Worm (Caenorhabditis elegans): Measurements from ENCODE around the gene F17A2.16.

F17A2.16 gene

DNA sequence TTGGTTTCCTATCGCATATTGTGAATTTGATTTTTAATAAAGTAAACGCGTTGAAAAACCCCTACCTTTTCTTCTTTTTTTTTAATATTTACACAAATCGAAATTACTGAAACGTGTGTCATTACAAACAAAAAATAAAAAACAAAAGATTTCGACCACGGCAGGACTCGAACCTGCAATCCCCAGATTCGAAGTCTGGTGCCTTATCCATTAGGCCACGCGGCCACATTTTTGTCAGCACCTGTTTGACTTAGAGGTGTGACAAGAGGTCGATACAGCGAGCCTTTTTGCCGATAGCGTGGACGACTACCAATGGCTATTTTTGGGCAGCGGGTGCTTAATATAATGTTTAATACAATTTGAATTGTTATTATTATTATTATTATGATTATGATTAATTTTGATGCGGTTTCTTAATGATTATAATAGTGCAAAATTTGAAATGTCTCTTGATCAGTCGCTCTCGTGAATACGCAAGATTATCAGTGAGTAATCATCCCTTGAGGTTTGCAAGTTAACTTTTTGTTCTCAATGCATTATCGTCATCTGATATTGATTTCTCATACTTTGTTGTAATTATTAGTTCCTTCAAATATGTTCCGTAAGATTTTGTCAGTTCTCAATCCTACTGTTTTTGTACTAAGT is 29.7 kb downstream of the F17A2.16 start, which contains the start of gene srd-44 (continued):
- peak; percentile 72; the same call in 1 of the 2 replicates for TF ChIP-seq ceh-40 (GFP tag; IDR thresholded peaks at IDR 0.05)
- TF ChIP-seq him-1 (tag; optimal IDR thresholded peaks at IDR 0.05): peak; percentile 72
- TF ChIP-seq lin-26 (GFP tag; IDR thresholded peaks at IDR 0.05): peak; percentile 86
- peak; percentile 95 for TF ChIP-seq tbp1 (GFP tag; optimal IDR thresholded peaks at IDR 0.05)
- TF ChIP-seq B0261.1 (tag; optimal IDR thresholded peaks at IDR 0.05): peak; percentile 93
- TF ChIP-seq ztf-25 (GFP tag; IDR thresholded peaks at IDR 0.05): 0 out of 2 replicates have a peak, but pooled peaks have one; percentile 76
- peak; percentile 40 for TF ChIP-seq snpc-3.4 (tag; optimal IDR thresholded peaks at IDR 0.05)

DNA sequence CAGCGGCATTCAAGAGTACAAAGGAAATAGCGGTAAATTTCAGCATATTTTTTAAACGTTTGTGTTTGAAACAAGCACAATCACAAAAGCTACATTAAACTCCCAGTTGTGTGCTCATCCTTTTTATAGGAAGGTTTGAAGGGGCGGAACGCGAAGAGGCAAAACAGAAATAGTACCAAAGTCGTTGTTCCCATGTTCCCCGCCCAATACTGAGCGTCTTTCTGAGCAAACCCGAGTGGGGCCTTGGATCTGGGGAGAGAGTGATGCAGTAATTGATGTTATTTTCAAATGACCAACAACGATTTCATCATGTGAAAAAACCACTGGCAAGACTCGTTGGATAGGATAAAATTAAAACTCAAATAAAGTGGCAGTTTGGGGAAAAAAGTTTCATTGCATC is 33.1 kb downstream of the F17A2.16 start, which contains the start of gene zig-2:
TSS of gene zig-2 (minus strand) at position 101 of the 400 bp plus-strand sequence.
- TF ChIP-seq snpc-1.1 (tag; optimal IDR thresholded peaks at IDR 0.05; ENCODE audit: insufficient read depth) (no peak), gei-17 (GFP tag; optimal IDR thresholded peaks at IDR 0.05) (no peak), F52B5.7 (tag; optimal IDR thresholded peaks at IDR 0.05) (no peak), madf-3 (GFP tag; IDR thresholded peaks at IDR 0.05) (no peak), zfh-2 (GFP tag; conservative IDR thresholded peaks at IDR 0.05) (no peak), Y53F4B.3 (GFP tag; IDR thresholded peaks at IDR 0.05) (no peak), ceh-40 (GFP tag; IDR thresholded peaks at IDR 0.05) (no peak), nfyb-1 (GFP tag; IDR thresholded peaks at IDR 0.05) (no peak), F33H1.4 (GFP tag; IDR thresholded peaks at IDR 0.05) (no peak), hmg-20 (GFP tag; IDR thresholded peaks at IDR 0.05) (no peak), F37B4.10 (GFP tag; IDR thresholded peaks at IDR 0.05) (no peak)

ce11 chrX:12343279-12343678 is 35.0 kb downstream of the F17A2.16 start, which contains the start of the genes nspc-9 and nspc-10:
nspc-9 (minus strand) TSS chrX:12343379.
nspc-10 (plus strand) TSS chrX:12343609.
- no peak for TF ChIP-seq D2030.7 (GFP tag; IDR thresholded peaks at IDR 0.05)
- no peak for TF ChIP-seq hlh-12 (tag; optimal IDR thresholded peaks at IDR 0.05)
- no peak for TF ChIP-seq rec-8 (tag; optimal IDR thresholded peaks at IDR 0.05)
- TF ChIP-seq F52B5.7 (tag; optimal IDR thresholded peaks at IDR 0.05): no peak
- TF ChIP-seq ceh-58 (GFP tag; IDR thresholded peaks at IDR 0.05): no peak
- no peak for TF ChIP-seq B0336.3 (GFP tag; IDR thresholded peaks at IDR 0.05)
- no peak for TF ChIP-seq ztf-22 (GFP tag; optimal IDR thresholded peaks at IDR 0.05)
- no peak for TF ChIP-seq Y79H2A.3 (GFP tag; conservative IDR thresholded peaks at IDR 0.05)
- no peak for TF ChIP-seq snpc-3.4 (tag; optimal IDR thresholded peaks at IDR 0.05)
- no peak for TF ChIP-seq F33H1.4 (GFP tag; IDR thresholded peaks at IDR 0.05)
- no peak for TF ChIP-seq F57A8.1 (GFP tag; optimal IDR thresholded peaks at IDR 0.05)
- no peak for TF ChIP-seq die-1 (tag; optimal IDR thresholded peaks at IDR 0.05)
- TF ChIP-seq ekl-4 (GFP tag; IDR thresholded peaks at IDR 0.05): no peak
- TF ChIP-seq pbrm-1 (GFP tag; IDR thresholded peaks at IDR 0.05): no peak
- no peak for TF ChIP-seq nfya-2 (GFP tag; IDR thresholded peaks at IDR 0.05)
- no peak for TF ChIP-seq F37B4.10 (GFP tag; IDR thresholded peaks at IDR 0.05)
- no peak for TF ChIP-seq snpc-1.1 (tag; optimal IDR thresholded peaks at IDR 0.05; ENCODE audit: insufficient read depth)
- no peak for TF ChIP-seq ceh-100 (GFP tag; IDR thresholded peaks at IDR 0.05)

DNA sequence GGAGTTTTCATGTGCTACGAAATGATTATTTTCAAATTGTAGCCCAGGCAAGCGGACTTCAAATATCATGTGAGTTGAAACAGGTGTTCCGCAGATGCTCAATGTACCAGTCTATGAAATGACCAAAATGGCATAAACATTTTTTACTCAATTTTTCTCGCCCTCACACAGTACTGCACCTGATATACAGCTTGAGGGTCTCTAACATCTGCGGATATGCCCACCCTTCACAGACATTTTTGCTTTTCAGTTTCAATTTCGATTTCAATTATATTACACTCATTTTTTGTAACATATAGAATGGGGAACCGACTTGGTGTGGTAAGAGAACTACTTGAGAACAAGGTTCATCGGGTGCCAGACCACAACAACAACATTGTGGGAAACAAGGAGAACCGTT is 38.5 kb downstream of the F17A2.16 start, which contains the start of gene F42F12.11:
TSS of gene F42F12.11 (plus strand) at position 301 of the 400 bp plus-strand sequence.
- TF ChIP-seq cebp-2 (GFP tag; IDR thresholded peaks at IDR 0.05): no peak

DNA sequence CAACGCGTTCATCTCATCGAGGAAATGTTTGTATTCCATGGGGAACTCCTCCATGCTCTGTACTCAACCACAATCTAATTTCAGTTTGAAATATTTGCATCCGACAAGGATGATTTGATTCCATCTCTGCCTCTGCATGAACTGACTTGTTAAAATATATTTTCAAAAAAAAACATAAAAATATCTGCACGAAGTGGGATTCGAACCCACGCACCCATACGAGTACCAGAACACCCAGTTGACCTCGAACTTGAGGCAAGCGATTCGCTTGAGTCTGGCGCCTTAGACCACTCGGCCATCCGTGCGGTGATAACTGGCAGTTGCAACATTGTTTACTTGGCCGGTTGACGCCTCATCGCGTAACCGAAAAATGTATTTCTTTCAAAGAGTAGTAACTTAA is 39.6 kb downstream of the F17A2.16 start:
- TF ChIP-seq attf-6 (GFP tag; IDR thresholded peaks at IDR 0.05): peak; percentile 71
- TF ChIP-seq Y56A3A.18 (GFP tag; IDR thresholded peaks at IDR 0.05): peak; percentile 76
- 0 out of 2 replicates have a peak, but pooled peaks have one; percentile 38 for TF ChIP-seq ceh-40 (GFP tag; IDR thresholded peaks at IDR 0.05)
- no peak for TF ChIP-seq mes-4 (tag; optimal IDR thresholded peaks at IDR 0.05)
- no peak for TF ChIP-seq F23B12.7 (tag; optimal IDR thresholded peaks at IDR 0.05; ENCODE audit: insufficient read depth)
- no peak for TF ChIP-seq lin-54 (GFP tag; optimal IDR thresholded peaks at IDR 0.05)
- no peak for TF ChIP-seq tlf-1 (GFP tag; optimal IDR thresholded peaks at IDR 0.05)
- TF ChIP-seq snpc-1.3 (tag; optimal IDR thresholded peaks at IDR 0.05; ENCODE audit: insufficient read depth): peak; percentile 81
- no peak for TF ChIP-seq mel-28 (tag; optimal IDR thresholded peaks at IDR 0.05; ENCODE audit: borderline replicate concordance)
- no peak for TF ChIP-seq bed-2 (GFP tag; IDR thresholded peaks at IDR 0.05)
- no peak for TF ChIP-seq Y79H2A.3 (GFP tag; conservative IDR thresholded peaks at IDR 0.05)
- TF ChIP-seq attf-3 (GFP tag; conservative IDR thresholded peaks at IDR 0.05): 0 out of 2 replicates have a peak, but pooled peaks have one; percentile 16

Measured in whole organism, young adult.